Fruit fly (Drosophila melanogaster) whole organism, embryonic: ENCODE measurements around the gene BCL7-like.
A peak's percentile ranks its signal among the peaks of the same experiment; 100 is the strongest.

Source experiments
- Atf6 ChIP-seq: fragments of 200-800 bp; sonication (Bioruptor generic); IDR thresholded peaks from 2 replicates; pipeline ENCODE4 v1.3.6; 2022; ENCODE audit warnings: missing biosample characterization, missing genetic modification characterization
- CG10979 ChIP-seq: fragments of 200-800 bp; sonication (Bioruptor generic); optimal IDR thresholded peaks from 2 replicates; lab custom pipeline; 2018; ENCODE audit warnings: missing biosample characterization, mild to moderate bottlenecking, missing genetic modification characterization, moderate library complexity
- CG11696 ChIP-seq: fragments of 200-800 bp; sonication (Bioruptor generic); IDR thresholded peaks from 2 replicates; pipeline ENCODE4 v1.3.6; 2022; ENCODE audit warnings: missing biosample characterization, missing genetic modification characterization
- CG12104 ChIP-seq: fragments of 200-800 bp; sonication (Bioruptor generic); optimal IDR thresholded peaks from 3 replicates; lab custom pipeline; 2016; ENCODE audit warnings: missing biosample characterization, missing genetic modification characterization
- CG12769 ChIP-seq: fragments of 200-800 bp; sonication (Bioruptor generic); optimal IDR thresholded peaks from 2 replicates; lab custom pipeline; 2019; ENCODE audit warnings: missing biosample characterization, mild to moderate bottlenecking, missing genetic modification characterization, moderate library complexity
- CG14014 ChIP-seq: fragments of 200-800 bp; sonication (Bioruptor generic); IDR thresholded peaks from 2 replicates; pipeline ENCODE4 v1.3.6; 2022; ENCODE audit warnings: missing biosample characterization, missing genetic modification characterization
- CG15073 ChIP-seq: fragments of 200-800 bp; sonication (Bioruptor generic); optimal IDR thresholded peaks from 2 replicates; lab custom pipeline; 2016; ENCODE audit warnings: missing biosample characterization, missing genetic modification characterization
- CG17328 ChIP-seq: fragments of 200-800 bp; sonication (Bioruptor generic); IDR thresholded peaks from 2 replicates; pipeline ENCODE4 v1.3.6; 2022; ENCODE audit warnings: missing biosample characterization, missing genetic modification characterization
- CG17359 ChIP-seq: fragments of 200-800 bp; sonication (Bioruptor generic); optimal IDR thresholded peaks from 3 replicates; lab custom pipeline; 2018; ENCODE audit warnings: missing biosample characterization, mild to moderate bottlenecking, missing genetic modification characterization, moderate library complexity
- CG17612 ChIP-seq: fragments of 200-800 bp; sonication (Bioruptor generic); IDR thresholded peaks from 2 replicates; pipeline ENCODE4 v1.3.6; 2022; ENCODE audit warnings: missing biosample characterization, missing genetic modification characterization
- CG1792 ChIP-seq: fragments of 200-800 bp; sonication (Bioruptor generic); optimal IDR thresholded peaks from 2 replicates; lab custom pipeline; 2016; ENCODE audit warnings: missing biosample characterization, missing genetic modification characterization
- CG18764 ChIP-seq: fragments of 200-800 bp; sonication (Bioruptor generic); optimal IDR thresholded peaks from 3 replicates; lab custom pipeline; 2016; ENCODE audit warnings: missing biosample characterization, missing genetic modification characterization
- CG6813 ChIP-seq: fragments of 200-800 bp; sonication (Bioruptor generic); optimal IDR thresholded peaks from 2 replicates; lab custom pipeline; 2017; ENCODE audit warnings: missing biosample characterization, missing genetic modification characterization, mild to moderate bottlenecking, moderate library complexity, missing genetic modification reagents
- CG6854 ChIP-seq: fragments of 200-800 bp; sonication (Bioruptor generic); optimal IDR thresholded peaks from 3 replicates; lab custom pipeline; 2017; ENCODE audit warnings: missing biosample characterization, mild to moderate bottlenecking, missing genetic modification characterization
- CG7786 ChIP-seq: fragments of 200-800 bp; sonication (Bioruptor generic); optimal IDR thresholded peaks from 2 replicates; lab custom pipeline; 2016; ENCODE audit warnings: missing biosample characterization, missing genetic modification characterization
- CG9797 ChIP-seq: fragments of 200-800 bp; sonication (Bioruptor generic); optimal IDR thresholded peaks from 3 replicates; lab custom pipeline; 2018; ENCODE audit warnings: missing biosample characterization, mild to moderate bottlenecking, missing genetic modification characterization
- Dfd ChIP-seq, 2 experiments: fragments of >200 bp; optimal IDR thresholded peaks; 2 replicates each; lab custom pipeline; 2017; ENCODE audit warnings: missing biosample characterization in 2 of 2, missing genetic modification characterization in 2 of 2
- Dip3 ChIP-seq: fragments of 200-800 bp; sonication (Bioruptor generic); optimal IDR thresholded peaks from 3 replicates; lab custom pipeline; 2016; ENCODE audit warnings: missing biosample characterization, missing genetic modification characterization
- Dll ChIP-seq: fragments of 200-800 bp; sonication (Bioruptor generic); IDR thresholded peaks from 4 replicates; pipeline ENCODE4 v1.3.6; 2022; ENCODE audit warnings: missing biosample characterization, missing genetic modification characterization; ENCODE audit not compliant: partially characterized antibody
- Doc3 ChIP-seq: fragments of 200-800 bp; sonication (Bioruptor generic); IDR thresholded peaks from 3 replicates; pipeline ENCODE4 v1.3.6; 2022; ENCODE audit warnings: missing biosample characterization, missing genetic modification characterization; ENCODE audit not compliant: partially characterized antibody
- Ets65A ChIP-seq: fragments of 200-800 bp; sonication (Bioruptor generic); peaks from one replicate; lab custom pipeline; 2016; ENCODE audit warnings: missing biosample characterization, missing genetic modification characterization
- Fer2 ChIP-seq: fragments of 200-800 bp; sonication (Bioruptor generic); optimal IDR thresholded peaks from 2 replicates; lab custom pipeline; 2018; ENCODE audit warnings: missing biosample characterization, mild to moderate bottlenecking, missing genetic modification characterization, moderate library complexity
- Gug ChIP-seq: fragments of 200-800 bp; sonication (Bioruptor generic); IDR thresholded peaks from 4 replicates; pipeline ENCODE4 v1.3.6; 2022; ENCODE audit warnings: missing biosample characterization, missing genetic modification characterization
- H15 ChIP-seq: fragments of 200-800 bp; sonication (Bioruptor generic); IDR thresholded peaks from 3 replicates; pipeline ENCODE4 v1.3.6; 2022; ENCODE audit warnings: missing biosample characterization, missing genetic modification characterization
- HLHmδ ChIP-seq: fragments of 200-800 bp; sonication (Bioruptor generic); optimal IDR thresholded peaks from 2 replicates; lab custom pipeline; 2018; ENCODE audit warnings: missing biosample characterization, mild to moderate bottlenecking, missing genetic modification characterization, moderate library complexity
- HmgD ChIP-seq: fragments of 200-800 bp; sonication (Bioruptor generic); optimal IDR thresholded peaks from 3 replicates; lab custom pipeline; 2016; ENCODE audit warnings: missing biosample characterization, missing genetic modification characterization
- HmgZ ChIP-seq: fragments of 200-800 bp; sonication (Bioruptor generic); optimal IDR thresholded peaks from 2 replicates; lab custom pipeline; 2018; ENCODE audit warnings: missing biosample characterization, mild to moderate bottlenecking, missing genetic modification characterization
- Hr3 ChIP-seq: fragments of 200-800 bp; sonication (Bioruptor generic); optimal IDR thresholded peaks from 3 replicates; lab custom pipeline; 2016; ENCODE audit warnings: missing biosample characterization, missing genetic modification characterization
- Mad ChIP-seq: fragments of 200-800 bp; sonication (Bioruptor generic); optimal IDR thresholded peaks from 2 replicates; lab custom pipeline; 2016; ENCODE audit warnings: missing biosample characterization, missing genetic modification characterization
- Med ChIP-seq: fragments of 200-800 bp; sonication (Bioruptor generic); peaks from one replicate; lab custom pipeline; 2016; ENCODE audit warnings: missing biosample characterization, missing genetic modification characterization, mild to moderate bottlenecking, inconsistent platforms, moderate library complexity
- NC2β ChIP-seq: fragments of 200-800 bp; sonication (Bioruptor generic); optimal IDR thresholded peaks from 2 replicates; lab custom pipeline; 2016; ENCODE audit warnings: missing biosample characterization, missing genetic modification characterization
- Sry-δ ChIP-seq: fragments of 200-800 bp; sonication (Bioruptor generic); optimal IDR thresholded peaks from 2 replicates; lab custom pipeline; 2016; ENCODE audit warnings: missing biosample characterization, missing genetic modification characterization
- YL-1 ChIP-seq: fragments of 200-800 bp; sonication (Bioruptor generic); optimal IDR thresholded peaks from 3 replicates; lab custom pipeline; 2017; ENCODE audit warnings: missing biosample characterization, mild to moderate bottlenecking, missing genetic modification characterization
- amos ChIP-seq: fragments of 200-800 bp; sonication (Bioruptor generic); IDR thresholded peaks from 2 replicates; pipeline ENCODE4 v1.3.6; 2022; ENCODE audit warnings: missing biosample characterization, missing genetic modification characterization; ENCODE audit not compliant: partially characterized antibody
- bcd ChIP-seq: fragments of 200-800 bp; sonication (Bioruptor generic); optimal IDR thresholded peaks from 2 replicates; lab custom pipeline; 2017; ENCODE audit warnings: missing biosample characterization, mild to moderate bottlenecking, missing genetic modification characterization
- dm ChIP-seq: fragments of 200-800 bp; sonication (Bioruptor generic); optimal IDR thresholded peaks from 3 replicates; lab custom pipeline; 2016; ENCODE audit warnings: missing biosample characterization, missing genetic modification characterization
- dmrt11E ChIP-seq: fragments of 200-800 bp; sonication (Bioruptor generic); optimal IDR thresholded peaks from 3 replicates; lab custom pipeline; 2018; ENCODE audit warnings: missing biosample characterization, mild to moderate bottlenecking, missing genetic modification characterization, moderate library complexity
- esg ChIP-seq: fragments of 200-800 bp; sonication (Bioruptor generic); conservative IDR thresholded peaks from 2 replicates; pipeline ENCODE4 v1.3.6; 2022; ENCODE audit warnings: missing biosample characterization, missing genetic modification characterization
- gem ChIP-seq: fragments of 200-800 bp; sonication (Bioruptor generic); optimal IDR thresholded peaks from 2 replicates; lab custom pipeline; 2019; ENCODE audit warnings: missing biosample characterization, mild to moderate bottlenecking, missing genetic modification characterization, moderate library complexity
- gsb ChIP-seq: fragments of 200-800 bp; sonication (Bioruptor generic); IDR thresholded peaks from 2 replicates; pipeline ENCODE4 v1.3.6; 2022; ENCODE audit warnings: missing biosample characterization, missing genetic modification characterization
- hb ChIP-seq: fragments of 200-800 bp; sonication (Bioruptor generic); IDR thresholded peaks from 3 replicates; pipeline ENCODE4 v1.3.6; 2022; ENCODE audit warnings: missing biosample characterization, missing genetic modification characterization; ENCODE audit not compliant: partially characterized antibody
- lab ChIP-seq: fragments of 200-800 bp; sonication (Bioruptor generic); optimal IDR thresholded peaks from 3 replicates; lab custom pipeline; 2017; ENCODE audit warnings: missing biosample characterization, missing genetic modification characterization, mild to moderate bottlenecking, moderate library complexity, missing genetic modification reagents
- lilli ChIP-seq: fragments of 200-800 bp; sonication (Bioruptor generic); optimal IDR thresholded peaks from 3 replicates; lab custom pipeline; 2016; ENCODE audit warnings: missing biosample characterization, missing genetic modification characterization
- luna ChIP-seq: fragments of 200-800 bp; sonication (Bioruptor generic); optimal IDR thresholded peaks from 2 replicates; lab custom pipeline; 2016; ENCODE audit warnings: missing biosample characterization, missing genetic modification characterization
- nmo ChIP-seq: fragments of 200-800 bp; sonication (Bioruptor generic); optimal IDR thresholded peaks from 2 replicates; lab custom pipeline; 2018; ENCODE audit warnings: missing biosample characterization, mild to moderate bottlenecking, missing genetic modification characterization, moderate library complexity
- sc ChIP-seq, 3 experiments: fragments of >200 bp in 2 of 3; fragments of 200-800 bp in 1 of 3; sonication (Bioruptor generic) in 1 of 3; optimal IDR thresholded peaks; 2 replicates in 2 of 3; 3 replicates in 1 of 3; lab custom pipeline; 2017; ENCODE audit warnings: mild to moderate bottlenecking in 1 of 3, missing biosample characterization in 1 of 3, missing genetic modification characterization in 1 of 3, missing genetic modification reagents in 1 of 3
- seq ChIP-seq: fragments of 200-800 bp; sonication (Bioruptor generic); IDR thresholded peaks from 2 replicates; pipeline ENCODE4 v1.3.6; 2022; ENCODE audit warnings: missing biosample characterization, missing genetic modification characterization
- sob ChIP-seq: fragments of 200-800 bp; sonication (Bioruptor generic); IDR thresholded peaks from 2 replicates; pipeline ENCODE4 v1.3.6; 2022; ENCODE audit warnings: missing biosample characterization, missing genetic modification characterization
- tap ChIP-seq: fragments of 200-800 bp; optimal IDR thresholded peaks from 3 replicates; lab custom pipeline; 2019; ENCODE audit warnings: missing biosample characterization, mild to moderate bottlenecking, missing genetic modification characterization, moderate library complexity

Gene BCL7-like

DNA sequence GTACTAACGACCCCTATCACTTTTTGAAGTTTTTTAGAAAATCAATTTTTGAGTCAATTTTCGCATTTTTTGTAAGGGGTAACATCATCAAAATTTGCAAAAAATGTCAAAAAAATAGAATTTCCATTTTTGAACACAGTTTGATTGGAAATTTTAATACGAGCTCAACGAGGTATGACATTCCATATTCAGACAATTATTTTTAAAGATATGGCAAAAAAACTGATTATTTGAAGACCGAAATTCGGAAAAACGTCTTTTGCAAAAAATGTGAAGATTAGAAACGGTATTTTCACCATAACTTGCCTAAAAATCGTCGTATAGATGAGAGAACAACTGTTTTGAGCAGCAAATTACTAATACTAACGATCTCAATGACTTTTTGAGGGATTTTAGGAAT is 40.4 kb downstream of the BCL7-like start:
- peak in 1 of 2 experiments; percentile 74 for TF ChIP-seq Dfd (GFP tag; optimal IDR thresholded peaks at IDR 0.05; lab: Kevin White, UChicago)
- TF ChIP-seq, all 482 proteins: peak for 1; not testable (repeated sequence) for 481

DNA sequence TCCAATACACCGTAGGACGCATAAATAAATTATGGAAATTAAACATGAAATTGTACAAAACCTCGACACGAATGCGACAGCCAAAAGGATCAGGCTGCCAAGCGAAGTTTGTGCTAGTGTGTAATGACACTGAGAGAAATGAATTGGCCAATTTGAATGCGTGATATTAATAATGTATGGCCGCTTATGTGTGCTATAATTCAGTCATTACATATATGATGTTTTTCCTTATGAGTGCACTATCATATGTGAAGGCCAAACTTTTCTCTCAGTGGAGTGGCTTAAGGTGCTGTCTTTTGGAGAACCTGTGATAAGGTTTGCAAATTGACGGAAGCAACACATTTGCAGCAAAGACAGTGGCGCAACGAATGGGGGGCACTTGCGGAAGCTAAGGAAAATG is 43.4 kb downstream of the BCL7-like start:
- TF ChIP-seq CG11696 (GFP tag; lab: Robert Waterston, UW) (0 out of 2 replicates have a peak, but pooled peaks have one; percentile 10), tap (tag; lab: Kevin White, UChicago) (no peak), Fer2 (no peak), lab (peak; percentile 19), CG1792 (no peak), CG17328 (GFP tag; lab: Robert Waterston, UW) (no peak), lilli (peak; percentile 10), HmgD (no peak), CG6854 (no peak), gsb (no peak), CG12769 (tag; lab: Kevin White, UChicago) (peak; percentile 27), CG18764 (GFP tag; lab: Kevin White, UChicago) (no peak), Med (no peak), CG7786 (GFP tag; lab: Kevin White, UChicago) (no peak), HmgZ (no peak), Dip3 (GFP tag; lab: Kevin White, UChicago) (no peak), CG14014 (GFP tag; lab: Robert Waterston, UW) (no peak), CG10979 (tag; lab: Kevin White, UChicago) (no peak), Dll (GFP tag; lab: Robert Waterston, UW) (no peak), CG17612 (GFP tag; lab: Robert Waterston, UW) (no peak), H15 (GFP tag; lab: Robert Waterston, UW) (no peak), gem (tag; lab: Kevin White, UChicago) (peak; percentile 19), Mad (GFP tag; lab: Kevin White, UChicago) (no peak), Doc3 (GFP tag; lab: Robert Waterston, UW) (no peak), CG12104 (GFP tag; lab: Kevin White, UChicago) (no peak), CG9797 (GFP tag; lab: Kevin White, UChicago) (no peak), NC2β (GFP tag; lab: Kevin White, UChicago) (no peak), dm (GFP tag; lab: Kevin White, UChicago) (no peak), Gug (peak; percentile 22; the same call in 1 of the 4 replicates), seq (GFP tag; lab: Robert Waterston, UW) (no peak), CG17359 (tag; lab: Kevin White, UChicago) (peak; percentile 9), esg (GFP tag; lab: Robert Waterston, UW) (peak; percentile 37), CG15073 (no peak), HLHmδ (GFP tag; lab: Kevin White, UChicago) (no peak), amos (GFP tag; lab: Robert Waterston, UW) (no peak), sc (optimal IDR thresholded peaks at IDR 0.05; lab: Kevin White, UChicago) (no peak), sc (GFP tag; optimal IDR thresholded peaks at IDR 0.05; lab: Kevin White, UChicago) (no peak), nmo (GFP tag; lab: Kevin White, UChicago) (no peak), luna (no peak), sob (no peak), Atf6 (no peak), Hr3 (GFP tag; lab: Kevin White, UChicago) (no peak), Sry-δ (GFP tag; lab: Kevin White, UChicago) (no peak), YL-1 (GFP tag; lab: Kevin White, UChicago) (no peak), CG6813 (GFP tag; lab: Kevin White, UChicago) (no peak), dmrt11E (no peak), bcd (no peak), Ets65A (GFP tag; lab: Kevin White, UChicago) (peak; percentile 86), hb (GFP tag; lab: Robert Waterston, UW) (no peak)
